Worm (Caenorhabditis elegans): ENCODE data around the gene str-170.
A peak's percentile ranks its signal among the peaks of the same experiment; 100 is the strongest.

Gene str-170

ce11 chrIV:4880634-4881033 lies 3.4 kb downstream of the str-170 start (continued):
- TF ChIP-seq F37B4.10 (GFP tag; IDR thresholded peaks at IDR 0.05) (no peak), nhr-80 (tag; optimal IDR thresholded peaks at IDR 0.05) (no peak), madf-3 (GFP tag; IDR thresholded peaks at IDR 0.05) (no peak), Y95B8A.8 (GFP tag; IDR thresholded peaks at IDR 0.05) (0 out of 2 replicates have a peak, but pooled peaks have one; percentile 58), bed-2 (GFP tag; IDR thresholded peaks at IDR 0.05) (no peak), mes-4 (tag; optimal IDR thresholded peaks at IDR 0.05) (peak; percentile 28), snpc-4 (GFP tag; optimal IDR thresholded peaks at IDR 0.05) (peak; percentile 99), snpc-4 (tag; optimal IDR thresholded peaks at IDR 0.05) (peak; percentile 98 to 99 (median 98)), rec-8 (tag; optimal IDR thresholded peaks at IDR 0.05) (peak in 1 of 2 experiments; percentile 25), atf-7 (tag; optimal IDR thresholded peaks at IDR 0.05) (no peak), nhr-27 (tag; optimal IDR thresholded peaks at IDR 0.05) (peak; percentile 24), nfya-2 (GFP tag; IDR thresholded peaks at IDR 0.05) (no peak), ekl-4 (GFP tag; IDR thresholded peaks at IDR 0.05) (peak; percentile 87), lag-1 (GFP tag; IDR thresholded peaks at IDR 0.05) (no peak), T26A5.8 (tag; optimal IDR thresholded peaks at IDR 0.05) (peak; percentile 45), F49E8.2 (tag; optimal IDR thresholded peaks at IDR 0.05; ENCODE audit: insufficient read depth) (peak; percentile 95), ztf-25 (GFP tag; IDR thresholded peaks at IDR 0.05) (no peak), B0035.1 (tag; optimal IDR thresholded peaks at IDR 0.05) (no peak), ztf-6 (GFP tag; IDR thresholded peaks at IDR 0.05) (no peak), hlh-26 (GFP tag; conservative IDR thresholded peaks at IDR 0.05) (no peak), ztf-26 (tag; optimal IDR thresholded peaks at IDR 0.05) (no peak), ceh-79 (tag; optimal IDR thresholded peaks at IDR 0.05) (no peak), F57C9.4 (tag; optimal IDR thresholded peaks at IDR 0.05) (no peak), athp-1 (tag; optimal IDR thresholded peaks at IDR 0.05) (no peak), D2030.7 (GFP tag; IDR thresholded peaks at IDR 0.05) (peak; percentile 98), B0336.3 (GFP tag; IDR thresholded peaks at IDR 0.05) (no peak; the same call in 1 of the 2 replicates), rpc-1 (optimal IDR thresholded peaks at IDR 0.05) (no peak), rpc-1 (tag; optimal IDR thresholded peaks at IDR 0.05) (peak; percentile 25), F57A8.1 (GFP tag; optimal IDR thresholded peaks at IDR 0.05) (no peak), F55B11.4 (tag; optimal IDR thresholded peaks at IDR 0.05; ENCODE audit: borderline replicate concordance, insufficient read depth) (no peak), tbx-9 (tag; optimal IDR thresholded peaks at IDR 0.05; ENCODE audit: borderline replicate concordance) (no peak), C17E4.6 (GFP tag; IDR thresholded peaks at IDR 0.05) (peak; percentile 42; the same call in 1 of the 2 replicates), gei-17 (GFP tag; optimal IDR thresholded peaks at IDR 0.05) (no peak), attf-3 (GFP tag; conservative IDR thresholded peaks at IDR 0.05) (no peak; the same call in 1 of the 2 replicates), lin-54 (GFP tag; optimal IDR thresholded peaks at IDR 0.05) (peak; percentile 73), lin-26 (GFP tag; IDR thresholded peaks at IDR 0.05) (peak; percentile 40; the same call in 1 of the 2 replicates), attf-6 (GFP tag; IDR thresholded peaks at IDR 0.05) (peak; percentile 96), ceh-91 (GFP tag; IDR thresholded peaks at IDR 0.05) (0 out of 2 replicates have a peak, but pooled peaks have one; percentile 16), ceh-27 (GFP tag; optimal IDR thresholded peaks at IDR 0.05) (no peak), madf-8 (GFP tag; conservative IDR thresholded peaks at IDR 0.05) (peak; percentile 46), bed-1 (GFP tag; IDR thresholded peaks at IDR 0.05) (no peak), Y79H2A.3 (GFP tag; conservative IDR thresholded peaks at IDR 0.05) (no peak), repo-1 (tag; optimal IDR thresholded peaks at IDR 0.05) (no peak), ztf-18 (tag; optimal IDR thresholded peaks at IDR 0.05) (peak; percentile 46), mcd-1 (GFP tag; IDR thresholded peaks at IDR 0.05) (peak; percentile 78), hsf-1 (GFP tag; IDR thresholded peaks at IDR 0.05) (peak; percentile 73), Y56A3A.18 (GFP tag; IDR thresholded peaks at IDR 0.05) (peak; percentile 79; the same call in 1 of the 2 replicates), egl-18 (GFP tag; IDR thresholded peaks at IDR 0.05) (no peak), Y53G8AR.9 (GFP tag; conservative IDR thresholded peaks at IDR 0.05) (peak; percentile 78)
